Worm (Caenorhabditis elegans): ENCODE results near the gene K09F6.11.

ce11 chrII:2300861-2301260 lies 20.9 kb downstream of the K09F6.11 start, which contains the start of gene B0281.5:
- TF ChIP-seq him-1 (tag; optimal IDR thresholded peaks at IDR 0.05) (no peak), W03F9.2 (tag; optimal IDR thresholded peaks at IDR 0.05) (no peak), dao-5 (tag; optimal IDR thresholded peaks at IDR 0.05) (no peak)
